Worm (Caenorhabditis elegans): ENCODE measurements around the gene nish-1.

The nish-1 gene

ce11 chrIV:10819049-10819448, 45.1 kb upstream of the nish-1 start:
- no peak for TF ChIP-seq hlh-1 (tag; optimal IDR thresholded peaks at IDR 0.05)
- no peak for TF ChIP-seq cnd-1 (tag; optimal IDR thresholded peaks at IDR 0.05)
- no peak for TF ChIP-seq zip-8 (tag; optimal IDR thresholded peaks at IDR 0.05)
- TF ChIP-seq elt-3 (tag; optimal IDR thresholded peaks at IDR 0.05) = no peak
- TF ChIP-seq M03D4.4 (tag; optimal IDR thresholded peaks at IDR 0.05) = no peak
- no peak for TF ChIP-seq nhr-28 (tag; optimal IDR thresholded peaks at IDR 0.05)
- no peak for TF ChIP-seq elt-1 (tag; optimal IDR thresholded peaks at IDR 0.05; ENCODE audit: borderline replicate concordance, insufficient read depth)
- no peak for TF ChIP-seq ceh-83 (GFP tag; optimal IDR thresholded peaks at IDR 0.05)
- no peak for TF ChIP-seq bed-3 (GFP tag; optimal IDR thresholded peaks at IDR 0.05)
- no peak for TF ChIP-seq nhr-12 (tag; optimal IDR thresholded peaks at IDR 0.05)
- TF ChIP-seq snpc-4 (tag; optimal IDR thresholded peaks at IDR 0.05) = no peak
- no peak for TF ChIP-seq mls-2 (tag; optimal IDR thresholded peaks at IDR 0.05)

ce11 chrIV:10820114-10820513, 44.0 kb upstream of the nish-1 start:
- TF ChIP-seq sem-2 (GFP tag; optimal IDR thresholded peaks at IDR 0.05) = no peak
- TF ChIP-seq ham-2 (GFP tag; optimal IDR thresholded peaks at IDR 0.05) = no peak
- no peak for TF ChIP-seq unc-120 (tag; optimal IDR thresholded peaks at IDR 0.05; ENCODE audit: poor library complexity, severe bottlenecking)
- no peak for TF ChIP-seq mls-2 (tag; optimal IDR thresholded peaks at IDR 0.05)
- no peak for TF ChIP-seq nhr-12 (tag; optimal IDR thresholded peaks at IDR 0.05)
- TF ChIP-seq ztf-11 (tag; optimal IDR thresholded peaks at IDR 0.05) = no peak
- no peak for TF ChIP-seq pha-4 (tag; optimal IDR thresholded peaks at IDR 0.05)
- no peak for TF ChIP-seq mep-1 (tag; optimal IDR thresholded peaks at IDR 0.05)
- TF ChIP-seq sptf-1 (tag; optimal IDR thresholded peaks at IDR 0.05) = no peak
- no peak for TF ChIP-seq ceh-83 (GFP tag; optimal IDR thresholded peaks at IDR 0.05)
- TF ChIP-seq elt-1 (tag; optimal IDR thresholded peaks at IDR 0.05; ENCODE audit: borderline replicate concordance, insufficient read depth) = no peak
- no peak for TF ChIP-seq ceh-43 (GFP tag; optimal IDR thresholded peaks at IDR 0.05)
- no peak for TF ChIP-seq snpc-4 (tag; optimal IDR thresholded peaks at IDR 0.05)
- no peak for TF ChIP-seq drap-1 (GFP tag; optimal IDR thresholded peaks at IDR 0.05)
- TF ChIP-seq unc-39 (tag; optimal IDR thresholded peaks at IDR 0.05) = no peak

- TF ChIP-seq snpc-4 (tag; optimal IDR thresholded peaks at IDR 0.05) (no peak), nhr-12 (tag; optimal IDR thresholded peaks at IDR 0.05) (no peak), flh-1 (GFP tag; optimal IDR thresholded peaks at IDR 0.05) (no peak), ceh-83 (GFP tag; optimal IDR thresholded peaks at IDR 0.05) (no peak), lsy-2 (tag; optimal IDR thresholded peaks at IDR 0.05) (no peak), lin-13 (tag; optimal IDR thresholded peaks at IDR 0.05) (no peak), mab-5 (tag; optimal IDR thresholded peaks at IDR 0.05) (no peak), mls-2 (tag; optimal IDR thresholded peaks at IDR 0.05) (no peak), M03D4.4 (tag; optimal IDR thresholded peaks at IDR 0.05) (no peak), drap-1 (GFP tag; optimal IDR thresholded peaks at IDR 0.05) (no peak)
Observed at ce11 chrIV:10820837-10821671, 43.1 kb upstream of the nish-1 start.

- TF ChIP-seq unc-62 (GFP tag; optimal IDR thresholded peaks at IDR 0.05) (peak; percentile 88), unc-120 (tag; optimal IDR thresholded peaks at IDR 0.05; ENCODE audit: poor library complexity, severe bottlenecking) (peak; percentile 90), ceh-83 (GFP tag; optimal IDR thresholded peaks at IDR 0.05) (peak; percentile 57), ceh-39 (tag; optimal IDR thresholded peaks at IDR 0.05) (no peak), mab-5 (tag; optimal IDR thresholded peaks at IDR 0.05) (no peak), cnd-1 (tag; optimal IDR thresholded peaks at IDR 0.05) (peak; percentile 42), nhr-2 (tag; optimal IDR thresholded peaks at IDR 0.05) (peak; percentile 63), blmp-1 (tag; optimal IDR thresholded peaks at IDR 0.05) (peak; percentile 77), sem-2 (GFP tag; optimal IDR thresholded peaks at IDR 0.05) (no peak), drap-1 (GFP tag; optimal IDR thresholded peaks at IDR 0.05) (peak; percentile 48), ceh-43 (GFP tag; optimal IDR thresholded peaks at IDR 0.05) (no peak), nhr-76 (tag; optimal IDR thresholded peaks at IDR 0.05) (no peak), ces-1 (GFP tag; optimal IDR thresholded peaks at IDR 0.05) (peak; percentile 76), hlh-1 (tag; optimal IDR thresholded peaks at IDR 0.05) (peak; percentile 63), tbx-8 (GFP tag; optimal IDR thresholded peaks at IDR 0.05) (peak; percentile 3), M03D4.4 (tag; optimal IDR thresholded peaks at IDR 0.05) (peak; percentile 72), lin-32 (GFP tag; optimal IDR thresholded peaks at IDR 0.05) (no peak), unc-39 (tag; optimal IDR thresholded peaks at IDR 0.05) (peak; percentile 73), ham-2 (GFP tag; optimal IDR thresholded peaks at IDR 0.05) (peak; percentile 92), snpc-4 (tag; optimal IDR thresholded peaks at IDR 0.05) (no peak), pha-4 (tag; optimal IDR thresholded peaks at IDR 0.05) (peak; percentile 90), nhr-237 (tag; optimal IDR thresholded peaks at IDR 0.05) (peak; percentile 80), elt-3 (tag; optimal IDR thresholded peaks at IDR 0.05) (peak; percentile 7), lin-13 (tag; optimal IDR thresholded peaks at IDR 0.05) (no peak), flh-1 (GFP tag; optimal IDR thresholded peaks at IDR 0.05) (no peak), mls-2 (tag; optimal IDR thresholded peaks at IDR 0.05) (peak; percentile 61), sptf-1 (tag; optimal IDR thresholded peaks at IDR 0.05) (peak; percentile 77), ztf-11 (tag; optimal IDR thresholded peaks at IDR 0.05) (peak; percentile 84), elt-1 (tag; optimal IDR thresholded peaks at IDR 0.05; ENCODE audit: borderline replicate concordance, insufficient read depth) (peak; percentile 61), lsy-2 (tag; optimal IDR thresholded peaks at IDR 0.05) (peak; percentile 71), nhr-12 (tag; optimal IDR thresholded peaks at IDR 0.05) (no peak), nhr-28 (tag; optimal IDR thresholded peaks at IDR 0.05) (no peak), mep-1 (tag; optimal IDR thresholded peaks at IDR 0.05) (peak; percentile 81), bed-3 (GFP tag; optimal IDR thresholded peaks at IDR 0.05) (no peak), zip-8 (tag; optimal IDR thresholded peaks at IDR 0.05) (no peak)
Observed at ce11 chrIV:10821672-10822304, 42.3 kb upstream of the nish-1 start.
